Worm (Caenorhabditis elegans): ENCODE measurements around the gene sre-48.

Gene sre-48

DNA sequence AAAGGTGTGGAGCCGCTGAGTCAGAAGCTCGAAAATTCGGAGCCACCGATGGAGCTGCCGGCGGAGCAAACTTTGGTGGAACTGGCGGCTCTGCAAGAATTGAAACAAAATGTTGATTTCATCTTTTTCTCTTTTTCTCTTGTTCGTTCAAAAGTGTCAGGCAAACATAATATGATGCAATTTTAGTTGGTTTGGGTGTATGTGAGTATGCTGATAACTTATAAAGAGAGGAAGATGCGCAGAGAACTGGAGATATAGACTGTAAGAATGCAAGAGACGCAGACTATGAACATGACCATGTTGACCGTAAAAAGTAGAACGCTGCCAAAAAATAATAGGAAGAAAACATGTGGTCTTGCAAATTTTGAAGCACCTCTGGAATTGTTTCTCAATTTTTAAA is 25.6 kb downstream of the sre-48 start (continued):
- TF ChIP-seq lin-35 (GFP tag; optimal IDR thresholded peaks at IDR 0.05) (peak in 1 of 2 experiments; percentile 44), efl-1 (optimal IDR thresholded peaks at IDR 0.05) (peak; percentile 25 to 28), efl-1 (GFP tag; optimal IDR thresholded peaks at IDR 0.05 in 1 of 2) (peak in 1 of 2 experiments; percentile 74)

DNA sequence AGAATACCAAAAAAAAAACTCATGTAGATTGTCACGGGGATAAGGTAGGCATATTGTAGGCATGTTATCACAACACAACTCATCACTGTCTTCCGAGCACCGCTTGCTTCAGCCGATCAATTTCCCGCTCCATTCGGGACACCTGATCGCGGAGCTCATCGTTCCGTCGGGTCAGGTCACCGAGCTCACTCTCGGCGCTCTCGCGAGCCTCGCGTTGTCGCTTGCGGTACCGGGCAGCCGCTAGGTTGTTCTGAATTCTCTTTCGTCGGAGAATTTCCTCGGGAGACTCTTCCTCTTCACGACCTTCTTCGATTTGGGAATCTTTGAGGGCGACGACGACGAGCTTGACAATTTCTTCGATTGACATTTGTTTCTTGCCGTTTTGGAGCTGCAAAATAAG is 27.7 kb downstream of the sre-48 start:
- no peak for TF ChIP-seq nhr-90 (tag; optimal IDR thresholded peaks at IDR 0.05; ENCODE audit: poor library complexity)
- no peak for TF ChIP-seq nhr-47 (tag; optimal IDR thresholded peaks at IDR 0.05)

- no peak for TF ChIP-seq zip-4 (GFP tag; optimal IDR thresholded peaks at IDR 0.05)
- TF ChIP-seq nhr-71 (tag; optimal IDR thresholded peaks at IDR 0.05), result no peak
- TF ChIP-seq elt-2 (tag; optimal IDR thresholded peaks at IDR 0.05), result peak; percentile 26
- TF ChIP-seq ceh-8 (GFP tag; optimal IDR thresholded peaks at IDR 0.05), result no peak
- no peak for TF ChIP-seq unc-30 (tag; optimal IDR thresholded peaks at IDR 0.05)
- no peak for TF ChIP-seq rnt-1 (tag; optimal IDR thresholded peaks at IDR 0.05)
- no peak for TF ChIP-seq unc-86 (tag; optimal IDR thresholded peaks at IDR 0.05)
- no peak for TF ChIP-seq nhr-90 (tag; optimal IDR thresholded peaks at IDR 0.05; ENCODE audit: poor library complexity)
- TF ChIP-seq nhr-85 (tag), result peak; percentile 20
Measured at ce11 chrII:13949290-13949689, 30.4 kb downstream of the sre-48 start, which contains the start of gene sre-44. Gene sre-44 (plus strand): TSS chrII:13949590.

DNA sequence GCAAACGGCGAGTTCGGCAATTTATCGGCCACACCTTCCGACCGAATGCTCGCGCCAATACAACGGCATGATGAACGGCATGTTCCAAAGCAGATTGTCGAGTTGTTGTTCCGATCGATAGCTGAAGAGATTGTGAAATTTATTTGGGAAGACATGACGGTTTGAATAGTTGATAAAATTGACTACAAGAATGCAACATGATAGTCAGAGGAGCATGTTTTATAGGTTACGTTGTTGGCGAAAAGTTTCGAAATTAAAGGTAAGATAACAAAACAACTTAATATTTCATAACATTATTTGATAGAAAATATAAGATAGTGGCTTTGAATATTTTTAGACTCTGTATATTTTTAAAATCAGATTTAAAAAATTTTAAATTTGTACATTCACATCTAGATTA is 34.2 kb downstream of the sre-48 start:
- TF ChIP-seq zip-4 (GFP tag; optimal IDR thresholded peaks at IDR 0.05) (no peak), elt-2 (tag; optimal IDR thresholded peaks at IDR 0.05) (peak; percentile 44)

DNA sequence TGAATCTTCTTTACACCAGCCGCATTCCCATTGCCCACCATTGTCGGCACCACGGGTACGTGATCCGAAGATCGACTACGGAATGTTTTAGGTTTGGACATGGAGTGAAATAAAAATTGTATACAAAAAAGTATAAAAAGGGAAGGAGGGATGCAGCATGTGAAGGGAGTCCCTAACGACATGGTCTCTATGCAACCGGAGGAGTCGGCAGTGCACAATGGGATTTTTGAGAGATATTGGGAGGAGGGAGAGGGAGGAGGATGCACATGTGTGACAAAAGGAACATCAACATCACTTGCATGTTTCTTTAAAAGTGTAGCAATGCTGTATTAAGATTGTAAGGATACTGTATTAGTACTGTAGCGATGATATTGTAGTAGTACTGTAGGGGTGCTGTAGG is 40.2 kb downstream of the sre-48 start, which contains the start of gene W07G1.1:
TSS of gene W07G1.1 (minus strand) at position 101 of the 400 bp plus-strand sequence.
- TF ChIP-seq jun-1 (tag; optimal IDR thresholded peaks at IDR 0.05) (no peak), lir-3 (tag; optimal IDR thresholded peaks at IDR 0.05; ENCODE audit: poor library complexity) (no peak), fos-1 (tag; optimal IDR thresholded peaks at IDR 0.05) (no peak), dpl-1 (GFP tag; optimal IDR thresholded peaks at IDR 0.05) (no peak), hpl-2 (GFP tag; optimal IDR thresholded peaks at IDR 0.05) (no peak)

- TF ChIP-seq tbx-2 (tag; optimal IDR thresholded peaks at IDR 0.05) (no peak), vab-15 (tag; optimal IDR thresholded peaks at IDR 0.05) (no peak), nhr-84 (tag; optimal IDR thresholded peaks at IDR 0.05) (no peak), snpc-4 (tag; optimal IDR thresholded peaks at IDR 0.05) (no peak), nhr-11 (tag; optimal IDR thresholded peaks at IDR 0.05) (no peak), fos-1 (tag; optimal IDR thresholded peaks at IDR 0.05) (no peak), mdl-1 (tag; optimal IDR thresholded peaks at IDR 0.05) (no peak), nhr-71 (tag; optimal IDR thresholded peaks at IDR 0.05) (no peak), nhr-47 (tag; optimal IDR thresholded peaks at IDR 0.05) (no peak), dpl-1 (GFP tag; optimal IDR thresholded peaks at IDR 0.05) (no peak), nhr-77 (tag; optimal IDR thresholded peaks at IDR 0.05) (no peak), C34B4.2 (tag; optimal IDR thresholded peaks at IDR 0.05) (no peak), swsn-7 (tag; optimal IDR thresholded peaks at IDR 0.05) (no peak), zip-4 (GFP tag; optimal IDR thresholded peaks at IDR 0.05) (no peak), unc-30 (tag; optimal IDR thresholded peaks at IDR 0.05) (no peak)
Measured at ce11 chrII:13938290-13938689, 41.4 kb downstream of the sre-48 start.

DNA sequence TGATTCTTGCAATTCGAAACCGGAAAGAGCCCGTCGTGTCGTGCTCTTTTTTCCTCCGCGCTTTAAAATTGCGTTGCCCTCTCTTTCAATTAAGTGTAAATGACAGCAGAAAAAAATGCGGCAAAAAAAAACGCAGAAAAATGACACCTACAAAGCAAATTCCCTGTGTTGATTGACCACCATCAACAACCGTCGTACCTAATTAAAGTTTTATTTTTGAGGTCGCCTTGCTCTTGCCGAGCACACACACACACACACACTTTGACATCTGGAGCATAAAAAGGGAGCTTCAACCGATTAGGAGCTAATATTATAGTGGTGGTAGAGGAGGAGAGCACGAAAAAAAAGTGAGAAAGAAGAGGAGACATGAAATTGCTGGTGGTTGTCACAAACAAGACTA is 43.8 kb downstream of the sre-48 start:
- no peak for TF ChIP-seq efl-1 (optimal IDR thresholded peaks at IDR 0.05)
- TF ChIP-seq efl-1 (GFP tag; optimal IDR thresholded peaks at IDR 0.05 in 1 of 2), result peak in 1 of 2 experiments; percentile 78
- TF ChIP-seq aha-1 (tag; optimal IDR thresholded peaks at IDR 0.05), result no peak
- TF ChIP-seq lin-14 (GFP tag; optimal IDR thresholded peaks at IDR 0.05), result peak; percentile 55
- TF ChIP-seq aly-2 (tag; optimal IDR thresholded peaks at IDR 0.05), result no peak
- TF ChIP-seq egl-13 (tag; optimal IDR thresholded peaks at IDR 0.05), result peak; percentile 17
- TF ChIP-seq ceh-8 (GFP tag; optimal IDR thresholded peaks at IDR 0.05), result peak; percentile 52

Data from whole organism, L1 larva.